Fruit fly (Drosophila melanogaster): ENCODE measurements around the gene CG32563.

dm6 chrX:17227462-17227861 lies 19.2 kb downstream of the CG32563 start:
- TF ChIP-seq psq (optimal IDR thresholded peaks at IDR 0.05) (no peak), insv (optimal IDR thresholded peaks at IDR 0.05) (no peak), Sin3A (optimal IDR thresholded peaks at IDR 0.05) (no peak)

Data from Kc167 (cell line).